Fruit fly (Drosophila melanogaster): ENCODE data around the gene rdx.

rdx gene

DNA sequence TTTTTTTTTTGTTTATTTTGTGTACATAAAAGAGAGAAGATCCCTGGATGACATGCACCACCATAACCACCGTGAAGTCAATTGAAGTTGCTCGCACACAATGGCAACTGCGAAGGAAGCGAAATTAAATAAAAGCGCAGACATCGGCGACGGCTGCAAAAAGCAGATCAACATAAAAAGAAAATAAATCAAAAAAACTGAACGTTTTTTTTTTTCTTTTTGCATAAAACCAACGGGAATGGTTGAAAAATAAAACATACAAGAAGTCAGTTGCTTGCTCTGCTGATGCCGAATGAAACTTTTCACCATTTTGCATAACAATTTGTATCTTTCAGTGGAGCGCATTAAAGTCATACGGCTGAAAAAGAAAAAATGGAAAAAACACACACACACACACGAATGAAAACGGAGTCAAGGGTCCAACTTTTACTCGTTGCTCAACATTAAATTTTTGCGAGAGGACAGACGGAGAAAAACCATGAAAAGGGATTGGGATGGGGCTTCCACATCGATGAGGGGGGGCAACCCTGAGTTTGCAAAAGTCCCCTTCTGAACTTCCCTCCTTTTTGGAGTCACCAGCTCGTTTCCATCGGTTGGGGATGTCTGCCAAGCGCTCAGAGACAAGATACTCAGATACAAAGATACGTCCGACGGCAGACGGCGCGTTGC, 25.5 kb downstream of the rdx start:
- TF ChIP-seq CG8301 (tag; optimal IDR thresholded peaks at IDR 0.05) = peak; percentile 15
- peak; percentile 48 for TF ChIP-seq D1 (tag; optimal IDR thresholded peaks at IDR 0.05)
- TF ChIP-seq gl (tag; optimal IDR thresholded peaks at IDR 0.05) = peak; percentile 72
- peak; percentile 74 for TF ChIP-seq Snoo (tag; optimal IDR thresholded peaks at IDR 0.05)
- TF ChIP-seq Pif1B (GFP tag; optimal IDR thresholded peaks at IDR 0.05) = peak; percentile 83
- peak; percentile 81 for TF ChIP-seq CG34367 (tag; optimal IDR thresholded peaks at IDR 0.05)
- peak; percentile 82 for TF ChIP-seq Pif1A (GFP tag; optimal IDR thresholded peaks at IDR 0.05)
- peak; percentile 76 for TF ChIP-seq CG15710 (tag; optimal IDR thresholded peaks at IDR 0.05)
- peak; percentile 22 for TF ChIP-seq CG14655 (GFP tag; optimal IDR thresholded peaks at IDR 0.05)
- peak; percentile 53 for TF ChIP-seq rn (GFP tag; IDR thresholded peaks at IDR 0.05)
- no peak for TF ChIP-seq Ets98B (GFP tag; IDR thresholded peaks at IDR 0.05)
- TF ChIP-seq CG4496 (GFP tag; IDR thresholded peaks at IDR 0.05) = peak; percentile 34; the same call in 1 of the 3 replicates
- peak; percentile 51 for TF ChIP-seq CG9948 (tag; optimal IDR thresholded peaks at IDR 0.05)
- TF ChIP-seq CG32121 (GFP tag; IDR thresholded peaks at IDR 0.05) = no peak
- TF ChIP-seq fd96Ca (GFP tag; IDR thresholded peaks at IDR 0.05) = peak; percentile 63; the same call in 2 of the 3 replicates
- TF ChIP-seq CG12605 (GFP tag; IDR thresholded peaks at IDR 0.05) = peak; percentile 46; the same call in 1 of the 2 replicates
- peak; percentile 62 for TF ChIP-seq CG13204 (GFP tag; optimal IDR thresholded peaks at IDR 0.05)
- TF ChIP-seq EcR (GFP tag; optimal IDR thresholded peaks at IDR 0.05) = peak; percentile 11
- TF ChIP-seq CG10348 (GFP tag; IDR thresholded peaks at IDR 0.05) = no peak
- peak; percentile 70 for TF ChIP-seq CG17806 (tag; optimal IDR thresholded peaks at IDR 0.05)
- TF ChIP-seq CG8159 (tag; optimal IDR thresholded peaks at IDR 0.05) = peak; percentile 77

- TF ChIP-seq D1 (tag; optimal IDR thresholded peaks at IDR 0.05) = no peak
- no peak for TF ChIP-seq gl (tag; optimal IDR thresholded peaks at IDR 0.05)
- no peak for TF ChIP-seq CG9948 (tag; optimal IDR thresholded peaks at IDR 0.05)
- no peak for TF ChIP-seq fd96Ca (GFP tag; IDR thresholded peaks at IDR 0.05)
- TF ChIP-seq CG14655 (GFP tag; optimal IDR thresholded peaks at IDR 0.05) = no peak
- no peak for TF ChIP-seq Ets98B (GFP tag; IDR thresholded peaks at IDR 0.05)
- TF ChIP-seq rn (GFP tag; IDR thresholded peaks at IDR 0.05) = no peak
- no peak for TF ChIP-seq CG34367 (tag; optimal IDR thresholded peaks at IDR 0.05)
- TF ChIP-seq CG8301 (tag; optimal IDR thresholded peaks at IDR 0.05) = no peak
- TF ChIP-seq CG32121 (GFP tag; IDR thresholded peaks at IDR 0.05) = no peak
- TF ChIP-seq CG13204 (GFP tag; optimal IDR thresholded peaks at IDR 0.05) = no peak
- no peak for TF ChIP-seq CG12605 (GFP tag; IDR thresholded peaks at IDR 0.05)
- TF ChIP-seq CG4496 (GFP tag; IDR thresholded peaks at IDR 0.05) = no peak
- no peak for TF ChIP-seq CG8159 (tag; optimal IDR thresholded peaks at IDR 0.05)
- no peak for TF ChIP-seq Pif1B (GFP tag; optimal IDR thresholded peaks at IDR 0.05)
- no peak for TF ChIP-seq CG15710 (tag; optimal IDR thresholded peaks at IDR 0.05)
- TF ChIP-seq CG17806 (tag; optimal IDR thresholded peaks at IDR 0.05) = no peak
- TF ChIP-seq EcR (GFP tag; optimal IDR thresholded peaks at IDR 0.05) = no peak
- no peak for TF ChIP-seq Pif1A (GFP tag; optimal IDR thresholded peaks at IDR 0.05)
Observed at dm6 chr3R:14005152-14005551, 26.7 kb downstream of the rdx start.

- TF ChIP-seq CG32121 (GFP tag; IDR thresholded peaks at IDR 0.05) (no peak), rn (GFP tag; IDR thresholded peaks at IDR 0.05) (no peak), CG13204 (GFP tag; optimal IDR thresholded peaks at IDR 0.05) (peak; percentile 4), CG10348 (GFP tag; IDR thresholded peaks at IDR 0.05) (no peak), EcR (GFP tag; optimal IDR thresholded peaks at IDR 0.05) (peak; percentile 16), Pif1B (GFP tag; optimal IDR thresholded peaks at IDR 0.05) (peak; percentile 6)
Observed at dm6 chr3R:14003845-14004244, 28.0 kb downstream of the rdx start.

dm6 chr3R:14002146-14002846, 29.6 kb downstream of the rdx start:
- TF ChIP-seq CG9948 (tag; optimal IDR thresholded peaks at IDR 0.05) (no peak), gl (tag; optimal IDR thresholded peaks at IDR 0.05) (no peak), Pif1A (GFP tag; optimal IDR thresholded peaks at IDR 0.05) (peak; percentile 27), D1 (tag; optimal IDR thresholded peaks at IDR 0.05) (no peak), CG8159 (tag; optimal IDR thresholded peaks at IDR 0.05) (peak; percentile 11), Snoo (tag; optimal IDR thresholded peaks at IDR 0.05) (peak; percentile 53), CG14655 (GFP tag; optimal IDR thresholded peaks at IDR 0.05) (peak; percentile 15), Pif1B (GFP tag; optimal IDR thresholded peaks at IDR 0.05) (peak; percentile 30)

- no peak for TF ChIP-seq CG8301 (tag; optimal IDR thresholded peaks at IDR 0.05)
- TF ChIP-seq gl (tag; optimal IDR thresholded peaks at IDR 0.05) = no peak
Observed at dm6 chr3R:14001208-14001916, 30.5 kb downstream of the rdx start.

dm6 chr3R:13999531-13999930, 32.3 kb downstream of the rdx start:
- TF ChIP-seq CG12605 (GFP tag; IDR thresholded peaks at IDR 0.05) (peak; percentile 79), CG34367 (tag; optimal IDR thresholded peaks at IDR 0.05) (no peak), Ets98B (GFP tag; IDR thresholded peaks at IDR 0.05) (peak; percentile 94), CG10348 (GFP tag; IDR thresholded peaks at IDR 0.05) (peak; percentile 61), D1 (tag; optimal IDR thresholded peaks at IDR 0.05) (no peak), CG8159 (tag; optimal IDR thresholded peaks at IDR 0.05) (peak; percentile 24), Pif1B (GFP tag; optimal IDR thresholded peaks at IDR 0.05) (peak; percentile 17), CG32121 (GFP tag; IDR thresholded peaks at IDR 0.05) (peak; percentile 86), rn (GFP tag; IDR thresholded peaks at IDR 0.05) (peak; percentile 72), EcR (GFP tag; optimal IDR thresholded peaks at IDR 0.05) (no peak), Pif1A (GFP tag; optimal IDR thresholded peaks at IDR 0.05) (peak; percentile 62), fd96Ca (GFP tag; IDR thresholded peaks at IDR 0.05) (peak; percentile 91), CG17806 (tag; optimal IDR thresholded peaks at IDR 0.05) (peak; percentile 43), gl (tag; optimal IDR thresholded peaks at IDR 0.05) (no peak), CG4496 (GFP tag; IDR thresholded peaks at IDR 0.05) (peak; percentile 89), CG15710 (tag; optimal IDR thresholded peaks at IDR 0.05) (no peak), CG8301 (tag; optimal IDR thresholded peaks at IDR 0.05) (peak; percentile 84), CG9948 (tag; optimal IDR thresholded peaks at IDR 0.05) (no peak), Snoo (tag; optimal IDR thresholded peaks at IDR 0.05) (no peak), CG14655 (GFP tag; optimal IDR thresholded peaks at IDR 0.05) (peak; percentile 75), CG13204 (GFP tag; optimal IDR thresholded peaks at IDR 0.05) (no peak)
